Fruit fly (Drosophila melanogaster) whole organism: Measurements from ENCODE around the gene Vm26Ac.

Experiments used
- CG8478 ChIP-seq: fragments of >200 bp; optimal IDR thresholded peaks from 2 replicates; lab custom pipeline; 2018; ENCODE audit warnings: inconsistent platforms
- Dll ChIP-seq: fragments of >200 bp; optimal IDR thresholded peaks from 2 replicates; lab custom pipeline; 2017
- EcR ChIP-seq, 2 experiments: fragments of >200 bp; optimal IDR thresholded peaks; 2 replicates each; lab custom pipeline; 2017; ENCODE audit warnings: missing biosample characterization in 2 of 2, missing genetic modification characterization in 2 of 2, missing genetic modification reagents in 2 of 2
- pan ChIP-seq: fragments of >200 bp; optimal IDR thresholded peaks from 2 replicates; lab custom pipeline; 2017
- psq ChIP-seq: fragments of >200 bp; optimal IDR thresholded peaks from 2 replicates; lab custom pipeline; 2017
- usp ChIP-seq: fragments of >200 bp; optimal IDR thresholded peaks from 2 replicates; lab custom pipeline; 2017; ENCODE audit warnings: missing biosample characterization, missing genetic modification characterization, mixed read lengths

Vm26Ac gene

dm6 chr2L:5925637-5926036, 32.8 kb downstream of the Vm26Ac start, which contains the start of gene dsf:
dsf (plus strand) TSS chr2L:5925937.
- TF ChIP-seq EcR (GFP tag; optimal IDR thresholded peaks at IDR 0.05; lab: Kevin White, UChicago) (no peak), Dll (lab: Kevin White, UChicago) (no peak), usp (GFP tag; lab: Kevin White, UChicago) (no peak), CG8478 (no peak), pan (lab: Kevin White, UChicago) (no peak), psq (no peak)

dm6 chr2L:5925164-5925563, 33.3 kb downstream of the Vm26Ac start:
- TF ChIP-seq CG8478 (no peak), pan (lab: Kevin White, UChicago) (no peak), psq (no peak), Dll (lab: Kevin White, UChicago) (no peak), EcR (GFP tag; optimal IDR thresholded peaks at IDR 0.05; lab: Kevin White, UChicago) (no peak), usp (GFP tag; lab: Kevin White, UChicago) (no peak)

- TF ChIP-seq EcR (GFP tag; optimal IDR thresholded peaks at IDR 0.05; lab: Kevin White, UChicago): no peak
- TF ChIP-seq pan (lab: Kevin White, UChicago): no peak
- TF ChIP-seq CG8478: no peak
- TF ChIP-seq Dll (lab: Kevin White, UChicago): no peak
- TF ChIP-seq psq: no peak
- TF ChIP-seq usp (GFP tag; lab: Kevin White, UChicago): no peak
Measured at dm6 chr2L:5923603-5924138, 34.8 kb downstream of the Vm26Ac start, which contains the start of gene CG9016. CG9016 (minus strand) TSS chr2L:5923653.

dm6 chr2L:5910189-5910588, 48.2 kb downstream of the Vm26Ac start, which contains the start of gene CG14000:
CG14000 (minus strand) TSS chr2L:5910289.
- TF ChIP-seq usp (GFP tag; lab: Kevin White, UChicago) (no peak), pan (lab: Kevin White, UChicago) (no peak), EcR (GFP tag; optimal IDR thresholded peaks at IDR 0.05; lab: Kevin White, UChicago) (no peak), Dll (lab: Kevin White, UChicago) (no peak), psq (no peak), CG8478 (no peak)
